Worm (Caenorhabditis elegans) whole organism, mixed stage, embryonic: Measurements from ENCODE around the gene F48E3.6.

ENCODE experiments used
- blmp-1 ChIP-seq: fragments of 150-350 bp; optimal IDR thresholded peaks from 2 replicates; lab custom pipeline; 2014; ENCODE audit warnings: missing biosample characterization, missing genetic modification characterization
- ceh-39 ChIP-seq: fragments of 150-350 bp; optimal IDR thresholded peaks from 2 replicates; lab custom pipeline; 2014; ENCODE audit warnings: missing biosample characterization, missing genetic modification characterization
- ces-1 ChIP-seq: fragments of 150-350 bp; optimal IDR thresholded peaks from 2 replicates; lab custom pipeline; 2014; ENCODE audit warnings: missing biosample characterization, missing genetic modification reagents, missing genetic modification characterization
- elt-1 ChIP-seq: sonication (generic microtip); optimal IDR thresholded peaks from 2 replicates; lab custom pipeline; 2017; ENCODE audit warnings: missing genetic modification characterization, mild to moderate bottlenecking, missing compliant biosample characterization, antibody characterized with exemption, moderate library complexity, borderline replicate concordance; ENCODE audit not compliant: insufficient read depth
- elt-3 ChIP-seq: fragments of 150-350 bp; optimal IDR thresholded peaks from 2 replicates; lab custom pipeline; 2014; ENCODE audit warnings: missing biosample characterization, missing genetic modification characterization
- pha-4 ChIP-seq: fragments of 150-350 bp; optimal IDR thresholded peaks from 2 replicates; lab custom pipeline; 2018; ENCODE audit warnings: missing biosample characterization, missing genetic modification reagents, missing genetic modification characterization
- snpc-4 ChIP-seq: fragments of 150-350 bp; optimal IDR thresholded peaks from 2 replicates; lab custom pipeline; 2014; ENCODE audit warnings: missing biosample characterization, missing genetic modification characterization
- sptf-1 ChIP-seq: sonication (generic microtip); optimal IDR thresholded peaks from 2 replicates; lab custom pipeline; 2017; ENCODE audit warnings: mild to moderate bottlenecking, missing genetic modification characterization, moderate library complexity, missing compliant biosample characterization
- unc-62 ChIP-seq: fragments of 150-350 bp; optimal IDR thresholded peaks from 2 replicates; lab custom pipeline; 2014; ENCODE audit warnings: missing biosample characterization, missing genetic modification reagents, missing genetic modification characterization
- ztf-11 ChIP-seq: fragments of 150-350 bp; optimal IDR thresholded peaks from 2 replicates; lab custom pipeline; 2014; ENCODE audit warnings: missing biosample characterization, missing genetic modification characterization

- TF ChIP-seq pha-4 (no peak), blmp-1 (tag; lab: Kevin White, UChicago) (no peak), unc-62 (GFP tag; lab: Kevin White, UChicago) (no peak), ztf-11 (no peak), elt-1 (tag; lab: Kevin White, UChicago) (no peak), elt-3 (tag; lab: Kevin White, UChicago) (no peak), snpc-4 (no peak), ceh-39 (no peak), sptf-1 (tag; lab: Kevin White, UChicago) (no peak), ces-1 (GFP tag; lab: Kevin White, UChicago) (no peak)
Measured at ce11 chrX:7452606-7453005, 50.1 kb downstream of the F48E3.6 start.
